Worm (Caenorhabditis elegans) whole organism, L1 larva: ENCODE measurements around the gene dpy-26.
"Not testable (repeated sequence)": the region's sequence is repeated elsewhere in the genome, so short reads cannot be mapped to it uniquely, and the experiment has no call there.

ENCODE experiments used
- C04F5.9 ChIP-seq: sonication (generic microtip); optimal IDR thresholded peaks from 2 replicates; lab custom pipeline; 2016; ENCODE audit warnings: missing genetic modification characterization, missing compliant biosample characterization
- C16A3.4 ChIP-seq: fragments of 150-350 bp; optimal IDR thresholded peaks from 2 replicates; lab custom pipeline; 2014; ENCODE audit warnings: missing biosample characterization, missing genetic modification characterization
- C34B4.2 ChIP-seq: sonication (generic microtip); optimal IDR thresholded peaks from 2 replicates; lab custom pipeline; 2017; ENCODE audit warnings: mild to moderate bottlenecking, missing genetic modification characterization, missing compliant biosample characterization
- aha-1 ChIP-seq: fragments of 150-350 bp; optimal IDR thresholded peaks from 2 replicates; lab custom pipeline; 2014; ENCODE audit warnings: missing biosample characterization, missing genetic modification characterization
- alr-1 ChIP-seq: fragments of 200-800 bp; sonication (Bioruptor generic); optimal IDR thresholded peaks from 2 replicates; lab custom pipeline; 2018; ENCODE audit warnings: borderline replicate concordance, mild to moderate bottlenecking, missing genetic modification characterization, missing compliant biosample characterization
- ceh-8 ChIP-seq: fragments of 200-800 bp; sonication (Bioruptor generic); optimal IDR thresholded peaks from 2 replicates; lab custom pipeline; 2018; ENCODE audit warnings: mild to moderate bottlenecking, missing genetic modification characterization, moderate library complexity, missing compliant biosample characterization
- ceh-82 ChIP-seq, 3 experiments: fragments of 150-350 bp in 1 of 3; sonication (generic microtip) in 2 of 3; optimal IDR thresholded peaks; 2 replicates each; lab custom pipeline; 2014 to 2017; ENCODE audit warnings: missing biosample characterization in 3 of 3, missing genetic modification characterization in 3 of 3
- ceh-88 ChIP-seq: fragments of 200-800 bp; sonication (Bioruptor generic); IDR thresholded peaks from 2 replicates; pipeline ENCODE4 v1.3.6; 2022; ENCODE audit warnings: missing genetic modification characterization, missing compliant biosample characterization
- ces-1 ChIP-seq: fragments of 150-350 bp; optimal IDR thresholded peaks from 2 replicates; lab custom pipeline; 2014; ENCODE audit warnings: missing biosample characterization, missing genetic modification reagents, missing genetic modification characterization
- efl-3 ChIP-seq: fragments of 200-800 bp; sonication (Bioruptor generic); optimal IDR thresholded peaks from 2 replicates; lab custom pipeline; 2018; ENCODE audit warnings: mild to moderate bottlenecking, missing genetic modification characterization, missing compliant biosample characterization
- ets-5 ChIP-seq: fragments of 200-800 bp; sonication (Bioruptor generic); IDR thresholded peaks from 2 replicates; pipeline ENCODE4 v1.3.6; 2022; ENCODE audit warnings: missing genetic modification characterization, missing compliant biosample characterization
- fkh-10 ChIP-seq: sonication (generic microtip); optimal IDR thresholded peaks from 2 replicates; lab custom pipeline; 2017; ENCODE audit warnings: missing biosample characterization, missing genetic modification reagents, missing genetic modification characterization
- fkh-4 ChIP-seq: sonication (generic microtip); optimal IDR thresholded peaks from 2 replicates; lab custom pipeline; 2016; ENCODE audit warnings: missing compliant biosample characterization, missing genetic modification characterization, borderline replicate concordance
- fkh-8 ChIP-seq: sonication (generic microtip); optimal IDR thresholded peaks from 2 replicates; lab custom pipeline; 2016; ENCODE audit warnings: mild to moderate bottlenecking, missing genetic modification characterization, missing compliant biosample characterization
- fos-1 ChIP-seq: fragments of 150-350 bp; optimal IDR thresholded peaks from 2 replicates; lab custom pipeline; 2014; ENCODE audit warnings: missing biosample characterization, missing genetic modification characterization
- lin-35 ChIP-seq, 2 experiments: fragments of 150-350 bp; optimal IDR thresholded peaks; 2 replicates each; lab custom pipeline; 2014; ENCODE audit warnings: missing biosample characterization in 2 of 2, missing genetic modification characterization in 2 of 2, missing genetic modification reagents in 2 of 2
- lir-3 ChIP-seq: sonication (generic microtip); optimal IDR thresholded peaks from 2 replicates; lab custom pipeline; 2016; ENCODE audit warnings: mild to moderate bottlenecking, missing genetic modification characterization, moderate library complexity, missing compliant biosample characterization; ENCODE audit not compliant: poor library complexity
- mab-9 ChIP-seq: fragments of 200-800 bp; sonication (Bioruptor generic); IDR thresholded peaks from 2 replicates; pipeline ENCODE4 v1.3.6; 2022; ENCODE audit warnings: missing genetic modification reagents, missing genetic modification characterization, missing compliant biosample characterization
- mep-1 ChIP-seq: fragments of 150-350 bp; optimal IDR thresholded peaks from 2 replicates; lab custom pipeline; 2014; ENCODE audit warnings: missing biosample characterization, missing genetic modification characterization
- nhr-11 ChIP-seq: fragments of 150-350 bp; optimal IDR thresholded peaks from 2 replicates; lab custom pipeline; 2014; ENCODE audit warnings: missing biosample characterization, missing genetic modification characterization
- nhr-20 ChIP-seq: sonication (generic microtip); optimal IDR thresholded peaks from 2 replicates; lab custom pipeline; 2016; ENCODE audit warnings: mild to moderate bottlenecking, missing genetic modification characterization, missing compliant biosample characterization
- nhr-237 ChIP-seq: fragments of 150-350 bp; optimal IDR thresholded peaks from 2 replicates; lab custom pipeline; 2014; ENCODE audit warnings: missing biosample characterization, missing genetic modification characterization
- sptf-1 ChIP-seq: fragments of 150-350 bp; optimal IDR thresholded peaks from 2 replicates; lab custom pipeline; 2014; ENCODE audit warnings: missing biosample characterization, missing genetic modification characterization
- sup-37 ChIP-seq: fragments of 200-800 bp; sonication (Bioruptor generic); optimal IDR thresholded peaks from 2 replicates; lab custom pipeline; 2018; ENCODE audit warnings: mild to moderate bottlenecking, missing genetic modification characterization, missing compliant biosample characterization
- tbx-2 ChIP-seq: sonication (generic microtip); optimal IDR thresholded peaks from 2 replicates; lab custom pipeline; 2016; ENCODE audit warnings: missing genetic modification characterization, missing compliant biosample characterization
- tlp-1 ChIP-seq: fragments of 150-350 bp; optimal IDR thresholded peaks from 2 replicates; lab custom pipeline; 2014; ENCODE audit warnings: missing biosample characterization, missing genetic modification characterization
- unc-30 ChIP-seq: sonication (generic microtip); optimal IDR thresholded peaks from 2 replicates; lab custom pipeline; 2017; ENCODE audit warnings: missing biosample characterization, missing genetic modification characterization
- unc-98 ChIP-seq: fragments of 200-800 bp; sonication (Bioruptor generic); IDR thresholded peaks from 2 replicates; pipeline ENCODE4 v1.3.6; 2022; ENCODE audit warnings: missing genetic modification characterization, missing compliant biosample characterization
- zag-1 ChIP-seq: fragments of 150-350 bp; optimal IDR thresholded peaks from 2 replicates; lab custom pipeline; 2014; ENCODE audit warnings: missing biosample characterization, missing genetic modification characterization
- zip-4 ChIP-seq: fragments of 200-800 bp; sonication (Bioruptor generic); optimal IDR thresholded peaks from 2 replicates; lab custom pipeline; 2018; ENCODE audit warnings: mild to moderate bottlenecking, missing genetic modification characterization, moderate library complexity, missing compliant biosample characterization
- ztf-11 ChIP-seq, 2 experiments: sonication (generic microtip); optimal IDR thresholded peaks; 2 replicates each; lab custom pipeline; 2016 to 2017; ENCODE audit warnings: missing genetic modification characterization in 2 of 2, missing biosample characterization in 1 of 2, missing compliant biosample characterization in 1 of 2

Gene dpy-26

ce11 chrIV:12490491-12490890 lies 39.4 kb upstream of the dpy-26 start, which contains the start of gene him-6:
TSS of gene him-6 (plus strand) at chrIV:12490791.
- TF ChIP-seq nhr-237 (tag; lab: Kevin White, UChicago), result no peak
- TF ChIP-seq tlp-1 (tag; lab: Kevin White, UChicago), result no peak
- no peak for TF ChIP-seq sup-37 (GFP tag; lab: Kevin White, UChicago)
- no peak for TF ChIP-seq unc-30 (tag; lab: Kevin White, UChicago)
- no peak for TF ChIP-seq fkh-8 (tag; lab: Kevin White, UChicago)
- TF ChIP-seq sptf-1 (tag; lab: Kevin White, UChicago), result no peak
- no peak for TF ChIP-seq ceh-8
- no peak for TF ChIP-seq fos-1 (tag; lab: Kevin White, UChicago)
- no peak for TF ChIP-seq ztf-11 (tag; optimal IDR thresholded peaks at IDR 0.05; lab: Kevin White, UChicago)
- TF ChIP-seq lin-35 (GFP tag; optimal IDR thresholded peaks at IDR 0.05; lab: Kevin White, UChicago), result no peak
- TF ChIP-seq C34B4.2 (tag; lab: Kevin White, UChicago), result no peak
- no peak for TF ChIP-seq efl-3 (GFP tag; lab: Kevin White, UChicago)
- no peak for TF ChIP-seq mep-1 (tag; lab: Kevin White, UChicago)
- no peak for TF ChIP-seq ceh-88 (GFP tag; lab: Robert Waterston, UW)
- TF ChIP-seq tbx-2 (tag; lab: Kevin White, UChicago), result no peak
- no peak for TF ChIP-seq ceh-82 (tag; optimal IDR thresholded peaks at IDR 0.05; lab: Kevin White, UChicago)
- TF ChIP-seq nhr-11 (tag; lab: Kevin White, UChicago), result no peak
- TF ChIP-seq zag-1 (tag; lab: Kevin White, UChicago), result no peak
- no peak for TF ChIP-seq C16A3.4 (tag; lab: Kevin White, UChicago)
- TF ChIP-seq lir-3 (tag; lab: Kevin White, UChicago), result no peak

- TF ChIP-seq C16A3.4 (tag; lab: Kevin White, UChicago) (no peak), zip-4 (no peak), sptf-1 (tag; lab: Kevin White, UChicago) (no peak), ceh-88 (GFP tag; lab: Robert Waterston, UW) (no peak), nhr-20 (tag; lab: Kevin White, UChicago) (no peak), aha-1 (no peak)
These were observed 36.1 kb upstream of the dpy-26 start, which contains the start of gene sru-26 for ce11 chrIV:12487194-12487593. TSS of gene sru-26 (plus strand) at chrIV:12487494.

DNA sequence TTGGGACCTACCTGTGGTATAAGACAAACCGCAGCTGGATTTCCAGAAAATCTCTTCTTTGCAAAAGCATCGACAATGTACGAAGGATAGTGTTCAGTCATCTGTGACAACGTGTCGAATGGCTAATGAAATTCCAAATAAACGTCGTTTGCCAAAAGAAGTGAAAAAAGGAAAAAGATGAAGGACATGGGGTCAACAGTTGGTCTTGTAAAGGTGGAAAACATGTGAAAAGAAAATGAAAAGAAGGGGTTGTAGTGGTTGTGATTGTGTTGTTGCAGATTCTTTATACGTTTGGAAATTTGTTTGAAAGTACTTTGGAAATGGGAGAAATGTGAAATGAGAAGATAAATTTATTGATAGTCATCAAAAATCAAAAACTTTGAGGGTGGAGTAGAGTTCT lies 33.3 kb upstream of the dpy-26 start, which contains the start of gene T04A11.4:
TSS of gene T04A11.4 (minus strand) at position 101 of the 400 bp plus-strand sequence.
- TF ChIP-seq ces-1 (GFP tag; lab: Kevin White, UChicago); ets-5 (GFP tag; lab: Robert Waterston, UW); fkh-4: not testable (repeated sequence)

DNA sequence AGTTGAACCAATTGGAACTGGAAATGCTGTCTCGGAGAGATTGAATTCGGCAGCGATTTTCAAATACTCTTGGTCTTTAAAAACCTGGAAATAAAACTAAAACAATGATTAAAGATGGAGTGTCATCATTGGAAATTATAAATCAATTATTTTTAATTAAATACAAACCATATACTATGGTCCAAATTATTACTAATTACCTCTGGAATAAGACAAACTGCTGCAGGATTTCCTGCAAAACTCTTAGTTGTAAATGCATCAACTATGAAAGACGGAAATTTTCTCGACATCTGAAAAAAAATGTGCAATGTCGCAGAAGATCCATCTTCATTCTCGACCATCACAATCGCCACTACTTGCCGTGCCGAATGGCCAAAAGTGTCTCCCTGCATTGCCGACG lies 27.6 kb upstream of the dpy-26 start, which contains the start of gene igdb-1:
TSS of gene igdb-1 (plus strand) at position 301 of the 400 bp plus-strand sequence.
- TF ChIP-seq C04F5.9; fkh-10 (GFP tag; lab: Kevin White, UChicago); unc-98: not testable (repeated sequence)

DNA sequence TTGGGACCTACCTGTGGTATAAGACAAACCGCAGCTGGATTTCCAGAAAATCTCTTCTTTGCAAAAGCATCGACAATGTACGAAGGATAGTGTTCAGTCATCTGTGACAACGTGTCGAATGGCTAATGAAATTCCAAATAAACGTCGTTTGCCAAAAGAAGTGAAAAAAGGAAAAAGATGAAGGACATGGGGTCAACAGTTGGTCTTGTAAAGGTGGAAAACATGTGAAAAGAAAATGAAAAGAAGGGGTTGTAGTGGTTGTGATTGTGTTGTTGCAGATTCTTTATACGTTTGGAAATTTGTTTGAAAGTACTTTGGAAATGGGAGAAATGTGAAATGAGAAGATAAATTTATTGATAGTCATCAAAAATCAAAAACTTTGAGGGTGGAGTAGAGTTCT lies 25.8 kb upstream of the dpy-26 start, which contains the start of gene T04A11.1:
TSS of gene T04A11.1 (minus strand) at position 101 of the 400 bp plus-strand sequence.
- not testable (repeated sequence) for TF ChIP-seq C34B4.2 (tag; lab: Kevin White, UChicago); ets-5 (GFP tag; lab: Robert Waterston, UW); alr-1

DNA sequence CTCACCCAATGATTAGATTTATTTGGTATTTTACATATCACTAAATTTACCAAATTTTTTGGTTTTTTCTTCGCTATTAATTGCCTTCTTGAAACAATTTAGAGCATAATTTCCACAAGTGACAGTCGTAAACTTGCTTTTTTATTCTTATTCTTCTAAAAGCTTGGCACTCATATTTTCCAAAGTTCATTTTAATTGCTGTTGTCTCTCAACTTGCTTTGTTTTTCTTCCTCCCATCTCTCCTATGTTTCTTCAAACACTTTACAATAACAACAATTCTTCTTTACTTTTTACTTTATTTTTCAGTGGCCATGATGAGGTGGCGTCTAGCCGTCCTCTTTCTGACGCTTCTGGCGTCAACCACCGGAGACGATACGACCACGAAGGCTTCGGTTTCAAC lies 17.2 kb upstream of the dpy-26 start, which contains the start of gene igdb-2:
TSS of gene igdb-2 (plus strand) at position 301 of the 400 bp plus-strand sequence.
- TF ChIP-seq mab-9 (no peak), lir-3 (tag; lab: Kevin White, UChicago) (no peak)
